Fruit fly (Drosophila melanogaster): Measurements from ENCODE around the gene Cpr64Ac.
A peak's percentile ranks its signal among the peaks of the same experiment; 100 is the strongest.

Cpr64Ac gene

dm6 chr3L:4229365-4229967, 16.8 kb upstream of the Cpr64Ac start (continued):
- TF ChIP-seq gem (tag; optimal IDR thresholded peaks at IDR 0.05) (peak; percentile 16), Sox102F (GFP tag; optimal IDR thresholded peaks at IDR 0.05) (peak; percentile 9), CG2199 (GFP tag; IDR thresholded peaks at IDR 0.05) (0 out of 3 replicates have a peak, but pooled peaks have one; percentile 43), CG17328 (GFP tag; IDR thresholded peaks at IDR 0.05) (no peak), wek (GFP tag; optimal IDR thresholded peaks at IDR 0.05) (no peak), Xbp1 (GFP tag; optimal IDR thresholded peaks at IDR 0.05) (no peak), CG1647 (GFP tag; optimal IDR thresholded peaks at IDR 0.05) (no peak), Atf-2 (GFP tag; optimal IDR thresholded peaks at IDR 0.05) (no peak), CG18262 (tag; optimal IDR thresholded peaks at IDR 0.05) (peak; percentile 4), CG8478 (optimal IDR thresholded peaks at IDR 0.05) (no peak), wor (GFP tag; IDR thresholded peaks at IDR 0.05) (no peak), CG14860 (GFP tag; IDR thresholded peaks at IDR 0.05; ENCODE audit: partially characterized antibody) (no peak), CG13894 (tag; optimal IDR thresholded peaks at IDR 0.05) (peak; percentile 27), Stat92E (GFP tag; optimal IDR thresholded peaks at IDR 0.05) (peak in 1 of 3 experiments; percentile 89), jigr1 (GFP tag; IDR thresholded peaks at IDR 0.05) (no peak), CG43689 (GFP tag; IDR thresholded peaks at IDR 0.05) (no peak), CG14014 (GFP tag; IDR thresholded peaks at IDR 0.05) (no peak), Nf-YB (GFP tag; optimal IDR thresholded peaks at IDR 0.05) (no peak), CG8924 (tag; optimal IDR thresholded peaks at IDR 0.05) (no peak), Optix (GFP tag; IDR thresholded peaks at IDR 0.05) (no peak), Jarid2 (GFP tag; optimal IDR thresholded peaks at IDR 0.05) (no peak), Dbx (GFP tag; IDR thresholded peaks at IDR 0.05) (no peak), CG9876 (GFP tag; optimal IDR thresholded peaks at IDR 0.05) (no peak), CG1603 (tag; optimal IDR thresholded peaks at IDR 0.05) (peak; percentile 3), Pdp1 (GFP tag; optimal IDR thresholded peaks at IDR 0.05) (peak in 1 of 2 experiments; percentile 13), phol (tag; optimal IDR thresholded peaks at IDR 0.05) (peak; percentile 12), CG15479 (GFP tag; optimal IDR thresholded peaks at IDR 0.05) (no peak), onecut (GFP tag; IDR thresholded peaks at IDR 0.05) (peak; percentile 64), sens (GFP tag) (peak; percentile 82), HLH54F (GFP tag; optimal IDR thresholded peaks at IDR 0.05) (no peak), CG12769 (tag; optimal IDR thresholded peaks at IDR 0.05) (no peak), CG11247 (GFP tag; IDR thresholded peaks at IDR 0.05) (no peak), Ravus (GFP tag; IDR thresholded peaks at IDR 0.05) (no peak), tap (tag; optimal IDR thresholded peaks at IDR 0.05) (no peak), bsh (GFP tag; optimal IDR thresholded peaks at IDR 0.05) (peak in 1 of 2 experiments; percentile 14), tx (GFP tag; optimal IDR thresholded peaks at IDR 0.05) (no peak), gce (GFP tag; IDR thresholded peaks at IDR 0.05) (no peak), Med (GFP tag) (peak; percentile 19), chm (GFP tag; IDR thresholded peaks at IDR 0.05) (no peak), org-1 (GFP tag; optimal IDR thresholded peaks at IDR 0.05) (no peak), CG12391 (tag; optimal IDR thresholded peaks at IDR 0.05) (no peak), trem (tag; optimal IDR thresholded peaks at IDR 0.05) (no peak), vvl (GFP tag; IDR thresholded peaks at IDR 0.05) (peak; percentile 66), zf30C (GFP tag; optimal IDR thresholded peaks at IDR 0.05) (peak; percentile 24), NFAT (GFP tag; IDR thresholded peaks at IDR 0.05) (no peak), E2f1 (GFP tag; IDR thresholded peaks at IDR 0.05) (no peak), row (GFP tag; IDR thresholded peaks at IDR 0.05) (peak; percentile 16; the same call in 1 of the 3 replicates), ERR (GFP tag; optimal IDR thresholded peaks at IDR 0.05) (no peak), Mrtf (GFP tag; IDR thresholded peaks at IDR 0.05) (no peak)

Data from whole organism, embryonic.